Worm (Caenorhabditis elegans) whole organism, mixed stage, embryonic: ENCODE results near the gene C37C3.17.

Experiments
- bed-3 ChIP-seq: fragments of 200-800 bp; sonication (Bioruptor generic); optimal IDR thresholded peaks from 3 replicates; lab custom pipeline; 2018; ENCODE audit warnings: mild to moderate bottlenecking, missing genetic modification characterization, moderate library complexity, missing compliant biosample characterization
- blmp-1 ChIP-seq: fragments of 150-350 bp; optimal IDR thresholded peaks from 2 replicates; lab custom pipeline; 2014; ENCODE audit warnings: missing biosample characterization, missing genetic modification characterization
- lsy-2 ChIP-seq: fragments of 150-350 bp; optimal IDR thresholded peaks from 2 replicates; lab custom pipeline; 2014; ENCODE audit warnings: missing biosample characterization, missing genetic modification characterization
- mep-1 ChIP-seq: fragments of 150-350 bp; optimal IDR thresholded peaks from 2 replicates; lab custom pipeline; 2017; ENCODE audit warnings: missing biosample characterization, missing genetic modification reagents, missing genetic modification characterization, inconsistent platforms
- nhr-12 ChIP-seq: fragments of 150-350 bp; optimal IDR thresholded peaks from 2 replicates; lab custom pipeline; 2014; ENCODE audit warnings: missing biosample characterization, missing genetic modification characterization
- nhr-237 ChIP-seq: fragments of 150-350 bp; optimal IDR thresholded peaks from 2 replicates; lab custom pipeline; 2014; ENCODE audit warnings: missing biosample characterization, missing genetic modification characterization
- nhr-28 ChIP-seq: fragments of 150-350 bp; optimal IDR thresholded peaks from 2 replicates; lab custom pipeline; 2014; ENCODE audit warnings: missing biosample characterization, missing genetic modification characterization
- nhr-76 ChIP-seq: sonication (generic microtip); optimal IDR thresholded peaks from 2 replicates; lab custom pipeline; 2017; ENCODE audit warnings: missing biosample characterization, missing genetic modification characterization
- pha-4 ChIP-seq: fragments of 150-350 bp; optimal IDR thresholded peaks from 2 replicates; lab custom pipeline; 2018; ENCODE audit warnings: missing biosample characterization, missing genetic modification reagents, missing genetic modification characterization
- snpc-4 ChIP-seq: fragments of 150-350 bp; optimal IDR thresholded peaks from 2 replicates; lab custom pipeline; 2014; ENCODE audit warnings: missing biosample characterization, missing genetic modification characterization
- tbx-8 ChIP-seq: fragments of 200-800 bp; sonication (Bioruptor generic); optimal IDR thresholded peaks from 2 replicates; lab custom pipeline; 2018; ENCODE audit warnings: mild to moderate bottlenecking, missing genetic modification characterization, moderate library complexity, missing compliant biosample characterization
- unc-39 ChIP-seq: fragments of 150-350 bp; optimal IDR thresholded peaks from 2 replicates; lab custom pipeline; 2014; ENCODE audit warnings: missing biosample characterization, missing genetic modification characterization
- unc-62 ChIP-seq: fragments of 150-350 bp; optimal IDR thresholded peaks from 2 replicates; lab custom pipeline; 2014; ENCODE audit warnings: missing biosample characterization, missing genetic modification reagents, missing genetic modification characterization
- ztf-11 ChIP-seq: fragments of 150-350 bp; optimal IDR thresholded peaks from 2 replicates; lab custom pipeline; 2014; ENCODE audit warnings: missing biosample characterization, missing genetic modification characterization

DNA sequence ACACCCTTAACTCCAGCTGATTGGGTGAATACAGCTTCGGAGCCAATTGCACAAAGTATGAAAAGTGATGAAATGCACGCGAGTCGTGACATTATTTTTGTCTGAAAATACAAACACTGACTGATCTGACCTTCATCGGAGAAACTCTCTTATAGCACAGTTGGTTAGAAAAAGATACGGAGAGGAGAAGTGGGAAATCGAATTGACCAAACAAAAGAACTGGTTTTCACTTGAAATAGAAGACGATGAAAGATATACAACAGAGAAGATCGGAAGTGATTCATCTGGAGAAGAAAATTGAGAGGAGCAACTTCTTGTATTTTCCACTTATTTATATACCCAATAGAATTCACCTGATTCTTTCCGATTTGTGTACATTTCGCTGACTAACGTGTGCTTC is 23.9 kb downstream of the C37C3.17 start, which contains the start of gene ttr-33:
- TF ChIP-seq snpc-4 (tag; lab: Kevin White, UChicago) (no peak), bed-3 (GFP tag; lab: Kevin White, UChicago) (no peak), nhr-76 (tag; lab: Kevin White, UChicago) (no peak), blmp-1 (tag; lab: Kevin White, UChicago) (no peak), nhr-237 (no peak), pha-4 (tag; lab: Kevin White, UChicago) (no peak), unc-62 (GFP tag; lab: Kevin White, UChicago) (no peak), mep-1 (tag; lab: Kevin White, UChicago) (no peak), unc-39 (tag; lab: Kevin White, UChicago) (no peak), nhr-12 (tag; lab: Kevin White, UChicago) (no peak), lsy-2 (tag; lab: Kevin White, UChicago) (no peak), ztf-11 (no peak), nhr-28 (tag; lab: Kevin White, UChicago) (no peak), tbx-8 (GFP tag; lab: Kevin White, UChicago) (no peak)
